Worm (Caenorhabditis elegans) whole organism, midembryonic: ENCODE measurements around the gene T23B7.2.

ENCODE experiments used
- med-1 ChIP-seq: sonication (generic microtip); optimal IDR thresholded peaks from 2 replicates; lab custom pipeline; 2017; ENCODE audit warnings: missing genetic modification characterization, mild to moderate bottlenecking, missing compliant biosample characterization, antibody characterized with exemption, missing genetic modification reagents; ENCODE audit not compliant: insufficient read depth
- ref-1 ChIP-seq: fragments of 200-800 bp; sonication (Bioruptor generic); conservative IDR thresholded peaks from 2 replicates; pipeline ENCODE4 v1.3.6; 2022; ENCODE audit warnings: missing genetic modification reagents, missing genetic modification characterization, missing compliant biosample characterization
- ztf-23 ChIP-seq: fragments of 200-800 bp; sonication (Bioruptor generic); IDR thresholded peaks from 2 replicates; pipeline ENCODE4 v1.3.6; 2022; ENCODE audit warnings: missing genetic modification reagents, missing genetic modification characterization, missing compliant biosample characterization
- ztf-29 ChIP-seq: fragments of 200-800 bp; sonication (Bioruptor generic); IDR thresholded peaks from 2 replicates; pipeline ENCODE4 v1.3.6; 2022; ENCODE audit warnings: missing genetic modification reagents, missing genetic modification characterization, missing compliant biosample characterization

DNA sequence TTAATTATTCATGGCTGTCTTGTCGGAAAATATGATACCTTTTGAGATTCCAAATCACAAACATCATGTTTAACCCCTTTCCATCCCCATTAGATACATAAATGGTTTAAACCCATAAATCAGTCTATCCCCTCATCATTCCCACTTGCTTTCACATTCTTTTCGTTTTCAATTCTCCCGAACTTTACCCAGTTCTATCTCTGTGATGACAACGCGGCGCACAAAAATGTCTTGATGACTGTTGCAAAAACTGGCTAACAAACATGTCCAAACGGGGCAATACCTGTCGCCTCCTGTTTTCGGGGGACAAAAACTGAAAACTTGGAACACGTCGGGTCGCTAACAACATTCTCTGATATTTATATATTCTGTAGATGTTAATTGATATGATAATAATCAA, 24.0 kb upstream of the T23B7.2 start:
- no peak for TF ChIP-seq ref-1
- no peak for TF ChIP-seq med-1 (GFP tag; lab: Kevin White, UChicago)
- no peak for TF ChIP-seq ztf-23
- no peak for TF ChIP-seq ztf-29 (GFP tag; lab: Robert Waterston, UW)
